Fruit fly (Drosophila melanogaster) whole organism, embryonic: Measurements from ENCODE around the gene Ir87a.

Experiments
- Blimp-1 ChIP-seq: fragments of 200-800 bp; sonication (Bioruptor generic); optimal IDR thresholded peaks from 3 replicates; lab custom pipeline; 2018; ENCODE audit warnings: missing biosample characterization, missing genetic modification characterization, mild to moderate bottlenecking, moderate library complexity, missing genetic modification reagents
- CG11695 ChIP-seq: fragments of 200-800 bp; sonication (Bioruptor generic); IDR thresholded peaks from 3 replicates; pipeline ENCODE4 v1.3.6; 2022; ENCODE audit warnings: missing biosample characterization, missing genetic modification characterization
- Dref ChIP-seq: fragments of 200-800 bp; sonication (Bioruptor generic); IDR thresholded peaks from 2 replicates; pipeline ENCODE4 v1.3.6; 2022; ENCODE audit warnings: missing biosample characterization, missing genetic modification characterization
- Neu2 ChIP-seq: fragments of 200-800 bp; sonication (Bioruptor generic); optimal IDR thresholded peaks from 3 replicates; lab custom pipeline; 2016; ENCODE audit warnings: missing biosample characterization, missing genetic modification characterization, borderline replicate concordance
- sd ChIP-seq: fragments of 200-800 bp; sonication (Bioruptor generic); optimal IDR thresholded peaks from 3 replicates; lab custom pipeline; 2018; ENCODE audit warnings: missing biosample characterization, mild to moderate bottlenecking, missing genetic modification characterization, moderate library complexity
- stwl ChIP-seq: fragments of 200-800 bp; sonication (Bioruptor generic); optimal IDR thresholded peaks from 3 replicates; lab custom pipeline; 2018; ENCODE audit warnings: missing biosample characterization, mild to moderate bottlenecking, missing genetic modification characterization, moderate library complexity
- wek ChIP-seq: fragments of 200-800 bp; sonication (Bioruptor generic); optimal IDR thresholded peaks from 3 replicates; lab custom pipeline; 2018; ENCODE audit warnings: missing biosample characterization, mild to moderate bottlenecking, missing genetic modification characterization, moderate library complexity

DNA sequence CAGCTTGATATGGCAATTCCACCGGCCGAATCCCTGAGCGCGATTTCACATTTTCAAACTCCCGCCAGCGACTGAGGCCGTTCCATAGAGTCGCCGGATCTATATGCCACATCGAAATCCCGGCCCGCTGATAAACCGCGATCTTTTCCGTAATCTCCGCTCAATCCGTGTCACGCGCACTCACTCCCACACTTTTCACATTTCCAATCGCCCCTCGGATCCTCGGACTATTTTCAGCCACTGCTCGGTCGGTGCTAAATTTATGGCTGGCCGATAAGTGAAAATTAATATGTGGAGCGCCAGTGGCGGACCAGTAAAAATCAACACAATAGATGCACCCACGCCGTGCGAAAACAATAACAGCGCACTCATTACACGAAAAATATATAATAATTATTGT lies 27.1 kb upstream of the Ir87a start:
- no peak for TF ChIP-seq wek
- no peak for TF ChIP-seq stwl (tag; lab: Kevin White, UChicago)
- no peak for TF ChIP-seq sd
- no peak for TF ChIP-seq Blimp-1 (GFP tag; lab: Kevin White, UChicago)
- no peak for TF ChIP-seq Dref (GFP tag; lab: Robert Waterston, UW)
- no peak for TF ChIP-seq Neu2 (GFP tag; lab: Kevin White, UChicago)
- no peak for TF ChIP-seq CG11695 (GFP tag; lab: Robert Waterston, UW)
